Worm (Caenorhabditis elegans) whole organism, late embryonic: ENCODE measurements around the gene nhr-129.

Experiments
- K02D7.2 ChIP-seq: sonication (generic microtip); optimal IDR thresholded peaks from 2 replicates; lab custom pipeline; 2017; ENCODE audit warnings: mild to moderate bottlenecking, missing genetic modification characterization, missing compliant biosample characterization
- T23F11.4 ChIP-seq: fragments of 200-800 bp; sonication (Bioruptor generic); optimal IDR thresholded peaks from 2 replicates; lab custom pipeline; 2018; ENCODE audit warnings: mild to moderate bottlenecking, missing genetic modification characterization, missing compliant biosample characterization
- ceh-31 ChIP-seq: sonication (generic microtip); optimal IDR thresholded peaks from 2 replicates; lab custom pipeline; 2016; ENCODE audit warnings: missing genetic modification characterization, missing compliant biosample characterization
- ceh-34 ChIP-seq: sonication (generic microtip); optimal IDR thresholded peaks from 2 replicates; lab custom pipeline; 2016; ENCODE audit warnings: mild to moderate bottlenecking, missing genetic modification characterization, missing compliant biosample characterization
- ceh-9 ChIP-seq: sonication (generic microtip); optimal IDR thresholded peaks from 2 replicates; lab custom pipeline; 2016; ENCODE audit warnings: mild to moderate bottlenecking, missing genetic modification characterization, inconsistent platforms, missing compliant biosample characterization
- nhr-11 ChIP-seq: fragments of 150-350 bp; optimal IDR thresholded peaks from 2 replicates; lab custom pipeline; 2014; ENCODE audit warnings: missing biosample characterization, missing genetic modification characterization
- npax-4 ChIP-seq: sonication (generic microtip); optimal IDR thresholded peaks from 2 replicates; lab custom pipeline; 2016; ENCODE audit warnings: missing genetic modification characterization, missing compliant biosample characterization
- pha-2 ChIP-seq: sonication (generic microtip); optimal IDR thresholded peaks from 2 replicates; lab custom pipeline; 2017; ENCODE audit warnings: mild to moderate bottlenecking, missing genetic modification characterization, missing compliant biosample characterization
- tbx-2 ChIP-seq: sonication (generic microtip); optimal IDR thresholded peaks from 2 replicates; lab custom pipeline; 2016; ENCODE audit warnings: missing genetic modification characterization, missing compliant biosample characterization

DNA sequence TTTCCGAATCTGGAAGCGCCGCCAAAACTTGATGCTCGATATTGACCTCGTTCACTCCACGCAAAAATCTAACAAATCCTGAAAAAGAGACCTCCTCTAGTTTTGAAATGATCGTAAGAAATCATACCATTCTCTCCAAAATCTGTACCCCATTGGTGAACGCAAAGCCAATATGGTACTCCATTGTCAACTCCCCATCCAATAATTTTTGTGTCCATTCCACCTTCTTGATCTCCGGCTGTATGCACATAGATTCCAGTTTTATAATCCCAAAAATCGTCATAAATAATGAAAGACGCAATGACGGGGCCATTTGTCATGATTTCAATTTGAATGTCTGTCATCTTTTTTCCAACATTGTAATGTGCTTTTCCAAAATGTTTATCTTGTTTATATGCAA lies 25.4 kb upstream of the nhr-129 start:
- TF ChIP-seq nhr-11 (tag; lab: Kevin White, UChicago) = no peak
- no peak for TF ChIP-seq ceh-31 (tag; lab: Kevin White, UChicago)
- TF ChIP-seq ceh-9 = no peak
- no peak for TF ChIP-seq ceh-34
- no peak for TF ChIP-seq tbx-2 (tag; lab: Kevin White, UChicago)
- TF ChIP-seq npax-4 (tag; lab: Kevin White, UChicago) = no peak
- no peak for TF ChIP-seq K02D7.2
- TF ChIP-seq T23F11.4 (GFP tag; lab: Kevin White, UChicago) = no peak
- no peak for TF ChIP-seq pha-2 (tag; lab: Kevin White, UChicago)
